Fruit fly (Drosophila melanogaster): ENCODE data around the gene soti.
A peak's percentile ranks its signal among the peaks of the same experiment; 100 is the strongest.

soti gene

DNA sequence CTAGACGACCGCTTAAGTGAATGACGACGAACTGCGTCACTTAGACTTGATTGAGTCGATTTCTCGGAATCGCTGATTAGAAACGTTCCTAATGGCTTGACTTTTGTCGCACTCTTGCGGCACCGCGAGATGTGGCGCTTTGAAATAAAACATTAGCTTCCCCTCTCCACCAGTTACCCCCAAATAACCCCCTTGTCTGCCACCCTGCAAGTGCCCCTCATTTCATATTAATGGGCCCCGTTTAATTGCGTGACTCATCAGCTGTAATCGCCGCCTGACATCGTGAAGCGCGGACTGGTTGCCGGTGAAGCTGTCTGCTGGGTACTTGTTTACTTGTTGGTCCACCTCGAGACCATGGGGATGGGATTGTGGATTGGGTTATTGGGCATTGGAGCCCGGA is 17.3 kb downstream of the soti start:
- TF ChIP-seq noc (tag; optimal IDR thresholded peaks at IDR 0.05): no peak

DNA sequence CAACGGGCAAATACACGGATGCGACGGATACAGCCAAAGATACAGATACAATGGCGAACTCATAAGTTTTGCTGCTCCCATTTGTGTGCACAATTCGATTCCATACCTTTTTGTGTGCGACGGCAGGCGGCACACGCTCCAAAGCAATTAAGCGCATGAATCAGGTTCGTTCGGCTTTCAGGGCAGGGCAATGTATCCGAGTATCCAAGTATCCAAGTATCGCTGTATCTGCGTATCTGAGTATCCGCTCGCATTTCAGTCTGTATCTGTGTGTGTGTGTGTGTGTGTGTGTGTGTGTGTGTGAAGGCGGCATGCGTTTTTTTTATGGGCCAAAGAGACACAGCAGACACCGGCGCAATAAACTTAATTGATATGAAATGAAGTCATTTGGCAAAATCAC is 18.3 kb downstream of the soti start:
- TF ChIP-seq noc (tag; optimal IDR thresholded peaks at IDR 0.05): no peak

DNA sequence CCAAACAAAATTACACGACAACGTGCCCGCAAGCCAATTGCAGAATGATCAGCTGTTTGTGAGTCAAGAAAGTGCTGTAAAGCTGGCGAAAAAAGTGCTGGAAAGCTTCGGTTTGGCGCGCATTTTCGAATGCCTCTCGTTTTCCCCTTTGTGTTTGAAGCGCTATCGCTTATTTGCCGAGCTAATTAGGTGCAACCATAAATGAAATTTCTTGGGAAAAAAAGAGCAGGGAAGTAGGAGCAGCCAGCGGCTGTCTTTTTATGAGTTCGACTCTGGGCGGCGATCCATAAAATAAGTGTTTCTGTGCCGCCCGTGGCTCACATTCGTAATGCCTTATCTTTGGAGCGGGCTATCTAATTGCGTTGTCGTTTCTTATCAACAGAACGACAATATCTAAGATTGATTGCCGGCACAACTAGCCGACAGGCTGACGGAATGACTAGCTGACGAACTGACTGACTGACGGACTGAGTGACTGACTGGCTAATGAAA is 19.7 kb downstream of the soti start, which contains the start of gene Dnaaf5:
Gene Dnaaf5, minus strand, starts transcription at position 46 of the 492 bp plus-strand sequence.
- peak; percentile 65 for TF ChIP-seq noc (tag; optimal IDR thresholded peaks at IDR 0.05)

DNA sequence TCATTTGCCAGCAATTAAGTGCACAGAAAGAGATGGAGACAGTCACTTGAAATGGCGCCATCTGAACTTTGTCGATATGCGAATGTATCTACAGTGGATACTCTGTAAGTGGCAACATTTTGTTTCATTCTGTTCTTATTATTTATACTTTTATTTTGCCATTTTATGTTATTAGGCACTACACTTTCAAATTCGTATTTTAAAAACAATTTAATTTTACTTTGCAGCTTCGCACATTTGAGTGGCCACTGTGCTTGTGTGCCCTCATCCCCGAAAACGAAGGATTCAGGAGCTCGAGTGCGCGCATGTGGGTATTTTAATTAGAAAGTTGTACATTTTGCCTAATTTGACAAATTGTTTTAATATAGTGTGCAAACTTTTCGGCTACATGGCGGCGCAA is 24.1 kb downstream of the soti start:
- TF ChIP-seq noc (tag; optimal IDR thresholded peaks at IDR 0.05): peak; percentile 6

DNA sequence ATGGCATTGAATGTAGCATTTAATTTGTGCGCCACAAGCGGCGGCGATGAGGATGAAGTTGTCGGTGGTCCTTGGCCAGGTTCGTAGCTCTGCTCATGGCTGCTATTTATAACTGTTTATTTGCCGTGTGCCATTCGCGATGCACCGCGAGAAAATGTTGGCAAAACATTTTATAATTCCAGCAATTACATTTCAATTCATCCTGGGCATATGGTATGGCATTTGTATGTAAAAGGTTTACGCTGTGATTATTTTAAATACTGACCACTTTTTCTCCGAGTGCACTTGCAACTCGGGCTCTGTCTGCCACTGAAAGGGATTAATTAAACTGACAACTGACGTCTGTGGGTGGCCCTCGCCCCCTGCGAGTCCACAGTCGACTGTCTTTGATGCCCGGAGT is 24.9 kb downstream of the soti start:
- TF ChIP-seq noc (tag; optimal IDR thresholded peaks at IDR 0.05): no peak

DNA sequence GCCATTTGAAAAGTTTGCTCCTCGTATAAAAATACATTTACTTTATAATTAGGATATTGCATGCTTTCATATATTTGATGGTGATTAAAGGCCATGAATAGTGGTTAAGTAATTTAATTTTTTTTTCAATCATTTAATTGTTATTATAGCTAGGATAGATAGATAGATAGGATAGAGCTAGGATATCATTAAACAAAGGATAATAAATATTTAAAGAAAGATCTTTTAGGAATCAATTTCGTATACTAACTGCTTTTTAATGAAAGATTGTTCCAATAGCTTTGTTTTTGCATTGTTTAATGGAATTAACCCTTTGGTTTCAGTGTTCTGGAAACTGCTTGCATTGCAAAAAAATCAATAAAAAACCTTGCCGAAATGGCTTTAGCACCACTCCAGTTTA is 26.9 kb downstream of the soti start:
- TF ChIP-seq noc (tag; optimal IDR thresholded peaks at IDR 0.05): no peak

DNA sequence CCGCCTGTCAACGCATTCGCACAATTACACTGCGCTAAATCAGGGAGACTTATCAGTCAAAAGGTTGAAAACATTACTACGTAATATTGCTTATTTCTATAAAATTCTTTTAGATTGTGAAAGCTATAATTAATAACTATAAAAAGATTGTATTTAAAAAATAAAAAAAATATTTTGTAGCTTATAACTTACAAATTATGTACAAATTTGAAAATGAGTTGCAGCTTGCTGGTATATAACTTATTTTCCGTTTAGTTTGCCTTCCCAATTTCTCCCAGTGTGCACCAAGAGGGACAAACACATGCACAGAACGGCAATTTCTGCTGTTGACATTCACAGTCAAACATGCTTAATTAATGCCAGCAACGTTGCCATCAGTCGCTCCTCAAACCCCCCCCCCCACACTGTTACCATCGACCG is 27.8 kb downstream of the soti start:
- peak; percentile 63 for TF ChIP-seq noc (tag; optimal IDR thresholded peaks at IDR 0.05)

DNA sequence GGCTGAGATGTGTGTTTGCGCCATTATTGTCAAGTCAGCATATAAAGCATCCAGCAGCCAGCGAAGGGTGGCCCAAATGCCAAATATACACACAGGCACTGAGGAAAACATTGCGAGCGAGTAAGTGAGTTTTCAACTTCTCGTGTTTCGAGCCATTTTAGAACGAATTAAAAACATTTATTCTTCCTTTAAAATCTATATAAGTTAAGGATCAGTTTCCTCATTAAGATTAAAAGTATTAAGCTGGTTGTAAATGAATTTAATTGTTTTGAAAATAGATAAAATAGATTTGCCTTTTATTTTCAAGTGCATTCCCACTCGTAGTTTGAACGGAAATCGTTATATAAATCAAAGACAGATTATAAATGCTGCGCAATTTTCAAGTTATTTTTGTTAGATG is 30.1 kb downstream of the soti start:
- TF ChIP-seq noc (tag; optimal IDR thresholded peaks at IDR 0.05): no peak

DNA sequence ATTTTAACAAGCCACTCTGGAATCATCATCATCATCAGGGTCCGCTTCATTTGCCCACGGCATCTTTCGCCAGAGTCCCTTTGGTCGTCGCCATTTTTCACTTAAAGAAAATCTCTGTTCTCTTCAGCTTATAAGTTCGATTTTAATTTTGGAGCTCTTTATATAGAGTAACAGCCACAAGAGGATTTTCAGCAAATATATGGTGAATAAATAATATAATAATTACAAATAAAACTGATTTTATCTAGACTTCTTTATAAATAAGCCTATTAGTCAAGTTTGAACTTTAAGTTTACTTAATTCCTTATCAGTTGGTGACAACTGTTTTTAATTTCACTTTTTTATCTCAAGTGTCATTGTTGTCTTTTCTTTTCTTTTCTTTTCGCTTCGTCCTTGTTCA is 33.0 kb downstream of the soti start:
- TF ChIP-seq noc (tag; optimal IDR thresholded peaks at IDR 0.05): no peak

DNA sequence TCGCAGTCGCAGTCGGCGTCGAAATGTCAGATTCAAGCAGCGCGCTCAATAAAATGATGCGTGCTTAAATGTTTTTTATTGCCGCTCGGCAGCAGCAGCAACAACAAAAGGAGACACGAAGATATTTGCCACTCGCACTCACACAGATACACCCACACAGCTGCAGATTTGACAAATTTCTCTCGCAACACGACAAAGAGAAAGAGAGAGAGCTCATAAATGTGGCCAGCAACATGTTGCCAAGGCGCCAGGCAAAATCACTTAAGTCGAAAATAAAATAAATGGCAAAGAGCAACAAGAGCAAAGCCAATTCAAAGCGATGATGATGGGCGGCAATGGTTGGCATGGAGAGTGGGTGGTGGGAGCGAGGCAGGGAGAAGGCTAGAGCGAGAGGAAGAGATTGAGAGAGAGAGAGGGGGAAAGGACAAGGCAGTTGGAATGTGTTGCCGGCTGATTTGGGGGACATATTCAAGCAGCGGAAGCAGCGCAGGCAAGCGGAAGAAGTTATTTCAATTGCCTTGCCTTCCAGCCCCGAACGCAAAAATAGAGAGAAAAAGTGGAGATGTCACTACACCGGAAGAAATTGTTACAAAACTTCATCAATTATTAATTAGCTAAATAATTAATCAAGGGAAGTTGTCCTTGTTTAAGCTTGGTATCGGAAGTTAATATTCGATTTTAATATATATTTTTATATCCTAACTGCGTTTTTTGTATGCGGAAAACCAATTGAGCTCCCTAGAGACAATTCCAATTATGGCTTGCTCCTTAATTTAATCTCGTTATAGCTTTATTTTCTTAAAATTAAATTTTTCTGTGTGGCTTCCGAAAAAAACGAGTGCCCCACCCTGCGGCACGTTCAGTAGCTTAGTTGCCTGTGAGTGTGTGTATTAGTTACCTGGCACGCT is 34.4 kb downstream of the soti start:
- no peak for TF ChIP-seq noc (tag; optimal IDR thresholded peaks at IDR 0.05)

DNA sequence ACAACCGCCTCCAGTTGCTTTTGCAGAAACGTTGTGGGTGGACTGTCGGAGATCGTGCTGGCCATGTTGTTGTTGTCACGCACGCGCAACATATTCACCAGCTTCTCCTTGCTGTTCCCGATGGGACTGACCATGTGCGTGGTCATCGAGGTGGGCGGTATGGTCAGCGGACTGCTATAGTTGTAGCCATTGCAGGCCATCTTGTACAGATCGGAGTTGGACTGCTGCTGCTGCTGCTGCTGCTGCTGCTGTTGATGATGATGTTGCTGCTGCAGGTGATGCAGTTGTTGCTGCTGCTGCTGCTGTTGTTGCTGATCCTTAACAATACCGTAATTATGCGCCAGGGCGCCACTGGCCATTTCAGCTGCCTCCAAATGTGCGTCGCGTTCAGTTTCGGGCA is 36.7 kb downstream of the soti start:
- TF ChIP-seq noc (tag; optimal IDR thresholded peaks at IDR 0.05): no peak

DNA sequence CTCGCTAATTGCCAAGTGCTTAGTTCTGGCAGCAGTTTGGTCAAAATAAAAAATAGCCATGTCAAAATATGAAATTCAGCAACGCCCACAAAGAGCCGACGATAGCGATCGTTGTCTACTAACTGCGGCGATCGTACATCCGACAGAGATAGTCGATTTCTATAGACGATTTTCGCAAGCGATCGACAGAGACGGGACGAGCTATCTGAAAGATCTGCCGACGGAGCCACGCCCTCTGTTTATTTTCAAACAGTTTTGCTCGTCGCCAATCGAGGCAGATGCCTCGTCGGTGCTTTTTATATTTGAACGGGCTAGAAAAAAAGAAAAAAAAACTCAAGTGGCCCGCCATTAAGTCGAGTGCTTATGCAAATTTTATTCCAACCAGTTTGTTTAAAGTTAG is 46.0 kb downstream of the soti start:
- no peak for TF ChIP-seq noc (tag; optimal IDR thresholded peaks at IDR 0.05)

DNA sequence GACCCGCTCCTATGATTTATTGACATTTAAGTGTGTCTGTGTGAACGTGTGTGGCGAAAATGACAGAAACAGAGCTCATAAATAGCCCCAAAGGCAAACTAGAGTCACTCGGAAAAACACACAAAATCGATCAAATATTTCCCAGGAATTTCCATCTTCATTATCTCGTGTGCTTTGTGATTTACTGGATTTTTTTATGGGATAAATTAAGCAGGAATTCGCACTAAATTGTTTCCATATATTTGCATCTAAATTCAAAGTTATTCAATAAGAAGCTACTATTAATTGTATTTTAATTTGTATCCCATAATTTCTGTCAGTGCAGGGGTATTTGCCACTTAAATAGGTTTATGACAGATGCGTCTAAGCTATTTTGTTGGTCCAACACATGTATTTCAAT is 48.8 kb downstream of the soti start:
- no peak for TF ChIP-seq noc (tag; optimal IDR thresholded peaks at IDR 0.05)

DNA sequence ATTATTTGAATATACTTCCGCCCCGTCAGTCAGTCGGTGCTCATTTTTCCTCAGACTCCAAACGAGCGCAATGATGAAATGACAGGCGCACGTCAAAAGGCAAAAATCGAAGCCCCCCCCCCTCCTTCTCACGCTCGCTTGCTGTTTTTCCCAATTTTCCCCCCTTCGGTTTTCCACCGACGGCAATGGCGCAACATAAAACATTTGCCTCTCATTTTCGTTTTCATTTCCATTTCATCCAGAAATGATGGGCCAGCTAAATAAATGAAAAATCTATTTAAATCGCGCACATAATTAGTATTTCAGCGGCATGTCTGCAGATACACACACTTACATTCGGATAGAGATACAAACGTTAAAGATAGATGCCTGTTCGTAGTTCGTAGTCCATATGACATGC is 50.0 kb downstream of the soti start:
- no peak for TF ChIP-seq noc (tag; optimal IDR thresholded peaks at IDR 0.05)
